Worm (Caenorhabditis elegans) whole organism, L4 larva: Measurements from ENCODE around the gene sdz-38.

Experiments
- D1046.2 ChIP-seq: fragments of 200-800 bp; sonication (Bioruptor generic); IDR thresholded peaks from 2 replicates; pipeline ENCODE4 v1.3.6; 2022; ENCODE audit warnings: missing genetic modification characterization, missing compliant biosample characterization
- F26F4.8 ChIP-seq: fragments of 200-800 bp; sonication (Bioruptor generic); conservative IDR thresholded peaks from 2 replicates; pipeline ENCODE4 v1.3.6; 2022; ENCODE audit warnings: missing genetic modification characterization, missing compliant biosample characterization
- F37D6.2 ChIP-seq: sonication (generic microtip); optimal IDR thresholded peaks from 2 replicates; lab custom pipeline; 2016; ENCODE audit warnings: mild to moderate bottlenecking, missing genetic modification characterization, missing compliant biosample characterization
- R02D3.7 ChIP-seq: fragments of 150-350 bp; sonication (generic microtip); optimal IDR thresholded peaks from 3 replicates; lab custom pipeline; 2014; ENCODE audit warnings: missing biosample characterization, missing genetic modification characterization
- T26A8.4 ChIP-seq: fragments of 200-800 bp; sonication (Bioruptor generic); IDR thresholded peaks from 2 replicates; pipeline ENCODE4 v1.3.6; 2022; ENCODE audit warnings: missing genetic modification characterization, missing compliant biosample characterization
- Y5F2A.4 ChIP-seq: fragments of 200-800 bp; sonication (Bioruptor generic); optimal IDR thresholded peaks from 2 replicates; lab custom pipeline; 2018; ENCODE audit warnings: mild to moderate bottlenecking, missing genetic modification characterization, missing compliant biosample characterization
- Y75B8A.6 ChIP-seq: fragments of 200-800 bp; sonication (Bioruptor generic); IDR thresholded peaks from 2 replicates; pipeline ENCODE4 v1.3.6; 2022; ENCODE audit warnings: missing genetic modification reagents, missing genetic modification characterization, missing compliant biosample characterization
- ZK337.2 ChIP-seq: fragments of 200-800 bp; sonication (Bioruptor generic); IDR thresholded peaks from 2 replicates; pipeline ENCODE4 v1.3.6; 2022; ENCODE audit warnings: missing genetic modification reagents, missing genetic modification characterization, missing compliant biosample characterization
- ZK546.5 ChIP-seq, 2 experiments: sonication (generic microtip); optimal IDR thresholded peaks; 2 replicates each; lab custom pipeline; 2017; ENCODE audit warnings: missing biosample characterization in 2 of 2, missing genetic modification characterization in 2 of 2
- ceh-20 ChIP-seq: fragments of 200-800 bp; sonication (Bioruptor generic); IDR thresholded peaks from 2 replicates; pipeline ENCODE4 v1.3.6; 2022; ENCODE audit warnings: missing genetic modification reagents, missing genetic modification characterization, missing compliant biosample characterization
- ceh-44 ChIP-seq: fragments of 200-800 bp; sonication (Bioruptor generic); IDR thresholded peaks from 2 replicates; pipeline ENCODE4 v1.3.6; 2022; ENCODE audit warnings: missing genetic modification reagents, missing genetic modification characterization, missing compliant biosample characterization
- cey-2 ChIP-seq: sonication (generic microtip); optimal IDR thresholded peaks from 3 replicates; lab custom pipeline; 2017; ENCODE audit warnings: missing genetic modification characterization, mild to moderate bottlenecking, missing compliant biosample characterization, antibody characterized with exemption, borderline replicate concordance; ENCODE audit not compliant: insufficient read depth
- daf-12 ChIP-seq: fragments of 150-350 bp; optimal IDR thresholded peaks from 2 replicates; lab custom pipeline; 2014; ENCODE audit warnings: missing biosample characterization, missing genetic modification reagents, missing genetic modification characterization
- daf-16 ChIP-seq, 3 experiments: sonication (generic microtip); optimal IDR thresholded peaks; 2 replicates each; lab custom pipeline; 2016 to 2017; ENCODE audit warnings: missing genetic modification characterization in 3 of 3, missing genetic modification reagents in 3 of 3, mild to moderate bottlenecking in 2 of 3, missing compliant biosample characterization in 2 of 3, missing biosample characterization in 1 of 3, moderate library complexity in 1 of 3
- daf-19 ChIP-seq: fragments of 200-800 bp; sonication (Bioruptor generic); conservative IDR thresholded peaks from 2 replicates; pipeline ENCODE4 v1.3.6; 2022; ENCODE audit warnings: missing genetic modification characterization, missing compliant biosample characterization
- dmd-6 ChIP-seq: fragments of 200-800 bp; sonication (Bioruptor generic); IDR thresholded peaks from 2 replicates; pipeline ENCODE4 v1.3.6; 2022; ENCODE audit warnings: missing genetic modification reagents, missing genetic modification characterization, missing compliant biosample characterization
- dmd-8 ChIP-seq: fragments of 200-800 bp; sonication (Bioruptor generic); IDR thresholded peaks from 2 replicates; pipeline ENCODE4 v1.3.6; 2022; ENCODE audit warnings: missing genetic modification characterization, missing compliant biosample characterization
- dmd-9 ChIP-seq: fragments of 200-800 bp; sonication (Bioruptor generic); IDR thresholded peaks from 2 replicates; pipeline ENCODE4 v1.3.6; 2022; ENCODE audit warnings: missing genetic modification reagents, missing genetic modification characterization, missing compliant biosample characterization
- dpl-1 ChIP-seq: fragments of 150-350 bp; optimal IDR thresholded peaks from 2 replicates; lab custom pipeline; 2014; ENCODE audit warnings: missing biosample characterization, missing genetic modification reagents, missing genetic modification characterization
- egl-27 ChIP-seq: sonication (generic microtip); optimal IDR thresholded peaks from 3 replicates; lab custom pipeline; 2017; ENCODE audit warnings: missing biosample characterization, missing genetic modification reagents, missing genetic modification characterization
- fos-1 ChIP-seq: fragments of 150-350 bp; optimal IDR thresholded peaks from 2 replicates; lab custom pipeline; 2014; ENCODE audit warnings: missing biosample characterization, missing genetic modification characterization
- gei-8 ChIP-seq: fragments of 200-800 bp; sonication (Bioruptor generic); optimal IDR thresholded peaks from 2 replicates; lab custom pipeline; 2018; ENCODE audit warnings: mild to moderate bottlenecking, missing genetic modification characterization, missing compliant biosample characterization
- hlh-11 ChIP-seq: fragments of 200-800 bp; sonication (Bioruptor generic); optimal IDR thresholded peaks from 2 replicates; lab custom pipeline; 2018; ENCODE audit warnings: mild to moderate bottlenecking, missing genetic modification characterization, missing compliant biosample characterization
- hlh-30 ChIP-seq: sonication (generic microtip); optimal IDR thresholded peaks from 2 replicates; lab custom pipeline; 2017; ENCODE audit warnings: antibody characterized with exemption, mild to moderate bottlenecking, missing genetic modification characterization, missing compliant biosample characterization; ENCODE audit not compliant: insufficient read depth
- jun-1 ChIP-seq: fragments of 150-350 bp; optimal IDR thresholded peaks from 2 replicates; lab custom pipeline; 2014; ENCODE audit warnings: missing biosample characterization, missing genetic modification reagents, missing genetic modification characterization
- lin-13 ChIP-seq: fragments of 150-350 bp; optimal IDR thresholded peaks from 2 replicates; lab custom pipeline; 2014; ENCODE audit warnings: missing biosample characterization, missing genetic modification reagents, missing genetic modification characterization
- lin-29 ChIP-seq: fragments of 200-800 bp; sonication (Bioruptor generic); IDR thresholded peaks from 2 replicates; pipeline ENCODE4 v1.3.6; 2022; ENCODE audit warnings: missing genetic modification reagents, missing genetic modification characterization, missing compliant biosample characterization
- lin-39 ChIP-seq: fragments of 150-350 bp; optimal IDR thresholded peaks from 2 replicates; lab custom pipeline; 2014; ENCODE audit warnings: missing biosample characterization, missing genetic modification reagents, missing genetic modification characterization
- lsy-2 ChIP-seq, 2 experiments: fragments of 150-350 bp in 1 of 2; sonication (generic microtip) in 1 of 2; optimal IDR thresholded peaks; 2 replicates each; lab custom pipeline; 2014 to 2017; ENCODE audit warnings: missing biosample characterization in 2 of 2, missing genetic modification characterization in 2 of 2
- mdl-1 ChIP-seq, 2 experiments: fragments of 150-350 bp in 1 of 2; sonication (generic microtip) in 1 of 2; optimal IDR thresholded peaks; 2 replicates each; lab custom pipeline; 2014 to 2017; ENCODE audit warnings: missing biosample characterization in 2 of 2, missing genetic modification characterization in 2 of 2
- mdt-29 ChIP-seq: fragments of 200-800 bp; sonication (Bioruptor generic); IDR thresholded peaks from 2 replicates; pipeline ENCODE4 v1.3.6; 2022; ENCODE audit warnings: missing genetic modification reagents, missing genetic modification characterization, missing compliant biosample characterization
- mep-1 ChIP-seq: fragments of 150-350 bp; sonication (generic microtip); optimal IDR thresholded peaks from 3 replicates; lab custom pipeline; 2014; ENCODE audit warnings: missing biosample characterization, missing genetic modification characterization
- mxl-2 ChIP-seq: fragments of 200-800 bp; sonication (Bioruptor generic); conservative IDR thresholded peaks from 2 replicates; pipeline ENCODE4 v1.3.6; 2022; ENCODE audit warnings: missing genetic modification reagents, missing genetic modification characterization, missing compliant biosample characterization
- nhr-10 ChIP-seq: fragments of 150-350 bp; optimal IDR thresholded peaks from 2 replicates; lab custom pipeline; 2014; ENCODE audit warnings: missing biosample characterization, missing genetic modification characterization
- nhr-11 ChIP-seq: fragments of 150-350 bp; optimal IDR thresholded peaks from 2 replicates; lab custom pipeline; 2014; ENCODE audit warnings: missing biosample characterization, missing genetic modification characterization
- nhr-111 ChIP-seq: fragments of 200-800 bp; sonication (Bioruptor generic); optimal IDR thresholded peaks from 2 replicates; lab custom pipeline; 2018; ENCODE audit warnings: mild to moderate bottlenecking, missing genetic modification characterization, missing compliant biosample characterization
- nhr-25 ChIP-seq: sonication (generic microtip); optimal IDR thresholded peaks from 2 replicates; lab custom pipeline; 2017; ENCODE audit warnings: missing genetic modification characterization, mild to moderate bottlenecking, missing compliant biosample characterization, antibody characterized with exemption, moderate library complexity, borderline replicate concordance; ENCODE audit not compliant: insufficient read depth
- nhr-42 ChIP-seq: fragments of 200-800 bp; sonication (Bioruptor generic); IDR thresholded peaks from 2 replicates; pipeline ENCODE4 v1.3.6; 2022; ENCODE audit warnings: missing genetic modification characterization, missing compliant biosample characterization
- nhr-6 ChIP-seq: fragments of 150-350 bp; optimal IDR thresholded peaks from 2 replicates; lab custom pipeline; 2014; ENCODE audit warnings: missing biosample characterization, missing genetic modification characterization
- nhr-77 ChIP-seq: fragments of 150-350 bp; optimal IDR thresholded peaks from 2 replicates; lab custom pipeline; 2014; ENCODE audit warnings: missing biosample characterization, missing genetic modification characterization
- php-3 ChIP-seq: fragments of 200-800 bp; sonication (Bioruptor generic); IDR thresholded peaks from 2 replicates; pipeline ENCODE4 v1.3.6; 2022; ENCODE audit warnings: missing genetic modification reagents, missing genetic modification characterization, missing compliant biosample characterization
- pqm-1 ChIP-seq: sonication (generic microtip); optimal IDR thresholded peaks from 2 replicates; lab custom pipeline; 2017; ENCODE audit warnings: missing biosample characterization, missing genetic modification characterization
- rbr-2 ChIP-seq: sonication (generic microtip); optimal IDR thresholded peaks from 2 replicates; lab custom pipeline; 2016; ENCODE audit warnings: missing genotype, missing genetic modification characterization, missing compliant biosample characterization
- skn-1 ChIP-seq: fragments of 150-350 bp; optimal IDR thresholded peaks from 2 replicates; lab custom pipeline; 2014; ENCODE audit warnings: missing biosample characterization, missing genetic modification characterization
- snpc-1.2 ChIP-seq: fragments of 200-800 bp; sonication (Bioruptor generic); IDR thresholded peaks from 2 replicates; pipeline ENCODE4 v1.3.6; 2022; ENCODE audit warnings: missing genetic modification reagents, missing genetic modification characterization, missing compliant biosample characterization
- snpc-4 ChIP-seq: fragments of 150-350 bp; optimal IDR thresholded peaks from 2 replicates; lab custom pipeline; 2014; ENCODE audit warnings: missing biosample characterization, missing genetic modification characterization
- spr-3 ChIP-seq: fragments of 200-800 bp; sonication (Bioruptor generic); optimal IDR thresholded peaks from 2 replicates; lab custom pipeline; 2018; ENCODE audit warnings: mild to moderate bottlenecking, missing genetic modification characterization, missing compliant biosample characterization
- tra-1 ChIP-seq: fragments of 200-800 bp; sonication (Bioruptor generic); IDR thresholded peaks from 2 replicates; pipeline ENCODE4 v1.3.6; 2022; ENCODE audit warnings: missing genetic modification reagents, missing genetic modification characterization, missing compliant biosample characterization
- unc-130 ChIP-seq: sonication (generic microtip); optimal IDR thresholded peaks from 2 replicates; lab custom pipeline; 2016; ENCODE audit warnings: missing genetic modification reagents, missing genetic modification characterization, missing compliant biosample characterization
- zfp-3 ChIP-seq: fragments of 200-800 bp; sonication (Bioruptor generic); conservative IDR thresholded peaks from 2 replicates; pipeline ENCODE4 v1.3.6; 2022; ENCODE audit warnings: missing genetic modification reagents, missing genetic modification characterization, missing compliant biosample characterization
- ztf-11 ChIP-seq: fragments of 150-350 bp; optimal IDR thresholded peaks from 2 replicates; lab custom pipeline; 2014; ENCODE audit warnings: missing biosample characterization, missing genetic modification characterization
- ztf-7 ChIP-seq: fragments of 150-350 bp; optimal IDR thresholded peaks from 2 replicates; lab custom pipeline; 2014; ENCODE audit warnings: missing biosample characterization, missing genetic modification characterization

sdz-38 gene

DNA sequence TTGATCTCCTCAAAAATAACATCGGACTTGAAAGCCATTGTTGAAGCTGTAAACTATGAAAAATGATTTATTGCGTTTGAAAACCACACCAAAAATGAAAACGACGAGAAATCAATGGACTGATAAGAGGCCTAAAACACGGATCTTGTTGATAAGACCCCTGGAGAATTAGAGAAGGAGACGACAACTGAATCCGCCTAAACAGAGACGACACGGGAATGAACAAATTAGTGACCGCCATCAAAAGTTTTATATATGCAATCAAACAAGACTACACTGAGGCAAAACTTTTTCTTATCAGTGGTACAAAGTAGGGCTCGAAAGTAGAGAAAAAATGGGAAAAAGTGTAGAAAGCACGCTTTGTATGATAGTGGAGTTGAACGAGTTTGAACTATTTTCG, 19.4 kb upstream of the sdz-38 start, which contains the start of gene nlt-1 (continued):
- TF ChIP-seq R02D3.7 (tag; lab: Kevin White, UChicago) = no peak
- no peak for TF ChIP-seq jun-1 (tag; lab: Kevin White, UChicago)
- TF ChIP-seq dmd-9 (GFP tag; lab: Robert Waterston, UW) = no peak
- TF ChIP-seq Y75B8A.6 (GFP tag; lab: Robert Waterston, UW) = no peak
- TF ChIP-seq F37D6.2 (tag; lab: Kevin White, UChicago) = no peak
- TF ChIP-seq nhr-11 (tag; lab: Kevin White, UChicago) = peak; percentile 28
- TF ChIP-seq lin-29 (GFP tag; lab: Robert Waterston, UW) = no peak
- TF ChIP-seq nhr-25 (tag; lab: Kevin White, UChicago) = no peak
- no peak for TF ChIP-seq nhr-42
- TF ChIP-seq fos-1 (tag; lab: Kevin White, UChicago) = no peak
- TF ChIP-seq skn-1 (tag; lab: Kevin White, UChicago) = no peak
- peak; percentile 24 for TF ChIP-seq nhr-6 (tag; lab: Kevin White, UChicago)
- no peak for TF ChIP-seq ZK546.5 (tag; optimal IDR thresholded peaks at IDR 0.05; lab: Kevin White, UChicago)
- no peak for TF ChIP-seq Y5F2A.4 (GFP tag; lab: Kevin White, UChicago)
- TF ChIP-seq ceh-44 (GFP tag; lab: Robert Waterston, UW) = no peak
- no peak for TF ChIP-seq daf-16 (GFP tag; optimal IDR thresholded peaks at IDR 0.05; lab: Kevin White, UChicago)
- peak; percentile 89 for TF ChIP-seq daf-16 (tag; optimal IDR thresholded peaks at IDR 0.05; lab: Kevin White, UChicago)
- TF ChIP-seq mdt-29 (GFP tag; lab: Robert Waterston, UW) = no peak
- no peak for TF ChIP-seq zfp-3
- peak in 1 of 2 experiments; percentile 55 for TF ChIP-seq mdl-1 (tag; optimal IDR thresholded peaks at IDR 0.05; lab: Kevin White, UChicago)
- TF ChIP-seq hlh-30 = peak; percentile 39
- no peak for TF ChIP-seq gei-8
- TF ChIP-seq php-3 (GFP tag; lab: Robert Waterston, UW) = peak; percentile 98
- TF ChIP-seq dmd-6 (GFP tag; lab: Robert Waterston, UW) = peak; percentile 91
- no peak for TF ChIP-seq F26F4.8
- TF ChIP-seq nhr-111 (GFP tag; lab: Kevin White, UChicago) = no peak
- peak; percentile 93 for TF ChIP-seq nhr-77
- TF ChIP-seq dmd-8 (GFP tag; lab: Robert Waterston, UW) = no peak
- peak; percentile 91 for TF ChIP-seq pqm-1 (tag; lab: Kevin White, UChicago)
- TF ChIP-seq cey-2 (tag; lab: Kevin White, UChicago) = no peak
- TF ChIP-seq lin-13 (GFP tag; lab: Kevin White, UChicago) = no peak
- TF ChIP-seq daf-12 (tag; lab: Kevin White, UChicago) = no peak
- TF ChIP-seq egl-27 (tag; lab: Kevin White, UChicago) = no peak
- TF ChIP-seq D1046.2 (GFP tag; lab: Robert Waterston, UW) = no peak
- no peak for TF ChIP-seq T26A8.4 (GFP tag; lab: Robert Waterston, UW)
- TF ChIP-seq tra-1 (GFP tag; lab: Robert Waterston, UW) = peak; percentile 72; the same call in 1 of the 2 replicates
- no peak for TF ChIP-seq spr-3 (GFP tag; lab: Kevin White, UChicago)
- no peak for TF ChIP-seq snpc-4 (tag; lab: Kevin White, UChicago)
- TF ChIP-seq dpl-1 = no peak
- TF ChIP-seq ztf-7 (tag; lab: Kevin White, UChicago) = no peak
- TF ChIP-seq lsy-2 (tag; optimal IDR thresholded peaks at IDR 0.05; lab: Kevin White, UChicago) = no peak
- no peak for TF ChIP-seq unc-130 (GFP tag; lab: Kevin White, UChicago)
- TF ChIP-seq ceh-20 (GFP tag; lab: Robert Waterston, UW) = peak; percentile 92
- TF ChIP-seq mxl-2 (GFP tag; lab: Robert Waterston, UW) = no peak
- TF ChIP-seq ztf-11 (tag; lab: Kevin White, UChicago) = no peak
- TF ChIP-seq ZK337.2 (GFP tag; lab: Robert Waterston, UW) = no peak
- TF ChIP-seq hlh-11 = peak; percentile 86
- no peak for TF ChIP-seq snpc-1.2 (GFP tag; lab: Robert Waterston, UW)
- peak; percentile 44 for TF ChIP-seq mep-1 (tag; lab: Kevin White, UChicago)
- no peak for TF ChIP-seq lin-39 (tag; lab: Kevin White, UChicago)
- no peak for TF ChIP-seq rbr-2
- TF ChIP-seq nhr-10 (tag; lab: Kevin White, UChicago) = peak; percentile 57
- TF ChIP-seq daf-19 (GFP tag; lab: Robert Waterston, UW) = no peak
